Fruit fly (Drosophila melanogaster) whole organism, prepupa: ENCODE measurements around the gene Mes2.

Experiments used
- CG31627 ChIP-seq: fragments of 200-800 bp; sonication (Bioruptor generic); optimal IDR thresholded peaks from 3 replicates; lab custom pipeline; 2016; ENCODE audit warnings: missing biosample characterization, missing genetic modification characterization
- CG3919 ChIP-seq: fragments of 200-800 bp; sonication (Bioruptor generic); optimal IDR thresholded peaks from 3 replicates; lab custom pipeline; 2016; ENCODE audit warnings: missing biosample characterization, missing genetic modification characterization
- CG6276 ChIP-seq: fragments of 200-800 bp; sonication (Bioruptor generic); optimal IDR thresholded peaks from 2 replicates; lab custom pipeline; 2017; ENCODE audit warnings: missing biosample characterization, mild to moderate bottlenecking, missing genetic modification characterization
- Gug ChIP-seq: fragments of 200-800 bp; sonication (Bioruptor generic); IDR thresholded peaks from 2 replicates; pipeline ENCODE4 v1.3.6; 2022; ENCODE audit warnings: missing biosample characterization, missing genetic modification characterization
- Hr39 ChIP-seq: fragments of 200-800 bp; sonication (Bioruptor generic); optimal IDR thresholded peaks from 2 replicates; lab custom pipeline; 2016; ENCODE audit warnings: missing biosample characterization, missing genetic modification characterization
- lz ChIP-seq: fragments of 200-800 bp; sonication (Bioruptor generic); optimal IDR thresholded peaks from 3 replicates; lab custom pipeline; 2016; ENCODE audit warnings: missing biosample characterization, missing genetic modification characterization
- net ChIP-seq: fragments of 200-800 bp; sonication (Bioruptor generic); optimal IDR thresholded peaks from 3 replicates; lab custom pipeline; 2016; ENCODE audit warnings: missing biosample characterization, missing genetic modification characterization

DNA sequence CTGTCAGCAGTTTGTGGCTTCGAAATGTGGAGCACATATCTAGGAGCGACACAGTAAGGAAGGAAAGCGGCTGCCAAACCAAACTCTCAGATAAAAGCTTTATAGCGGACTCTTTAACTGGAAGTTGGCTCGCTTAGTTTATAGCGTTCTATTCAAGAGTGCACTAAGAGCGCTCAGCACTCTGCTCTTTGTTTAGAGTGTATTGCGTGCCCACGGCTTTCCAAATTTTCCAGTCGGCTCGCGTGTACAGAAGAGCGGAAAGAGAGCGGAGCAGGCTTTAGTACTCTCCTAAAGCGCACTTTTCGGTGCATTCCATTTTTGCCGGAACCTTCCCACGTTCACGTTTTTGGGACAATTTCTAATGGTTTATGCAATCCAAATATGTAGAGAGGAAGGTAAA is 14.9 kb downstream of the Mes2 start:
- TF ChIP-seq CG31627 (GFP tag; lab: Kevin White, UChicago) (no peak), CG3919 (no peak), CG6276 (no peak), lz (GFP tag; lab: Kevin White, UChicago) (no peak), Hr39 (GFP tag; lab: Kevin White, UChicago) (no peak), net (GFP tag; lab: Kevin White, UChicago) (no peak), Gug (GFP tag; lab: Robert Waterston, UW) (no peak)
